Worm (Caenorhabditis elegans): ENCODE measurements around the gene calu-1.

Gene calu-1

ce11 chrX:4972039-4972581, 1.4 kb upstream of the calu-1 start:
- TF ChIP-seq unc-55 (GFP tag; optimal IDR thresholded peaks at IDR 0.05) (no peak), mab-5 (tag; optimal IDR thresholded peaks at IDR 0.05) (no peak), dmd-4 (tag; optimal IDR thresholded peaks at IDR 0.05) (no peak), ZK546.5 (tag; optimal IDR thresholded peaks at IDR 0.05) (no peak), ama-1 (optimal IDR thresholded peaks at IDR 0.05) (no peak), C34F6.9 (tag; optimal IDR thresholded peaks at IDR 0.05) (no peak), ceh-16 (tag; optimal IDR thresholded peaks at IDR 0.05) (no peak), unc-62 (GFP tag; optimal IDR thresholded peaks at IDR 0.05) (no peak), nhr-77 (tag; optimal IDR thresholded peaks at IDR 0.05) (no peak), Y55F3AM.14 (GFP tag; optimal IDR thresholded peaks at IDR 0.05) (no peak), nhr-23 (tag; optimal IDR thresholded peaks at IDR 0.05) (no peak), nhr-25 (tag; optimal IDR thresholded peaks at IDR 0.05) (no peak), mbf-1 (tag; optimal IDR thresholded peaks at IDR 0.05) (no peak), crh-2 (tag; optimal IDR thresholded peaks at IDR 0.05) (no peak), F13H6.1 (tag; optimal IDR thresholded peaks at IDR 0.05) (peak; percentile 33), nhr-21 (tag; optimal IDR thresholded peaks at IDR 0.05) (peak; percentile 9), lsy-2 (tag; optimal IDR thresholded peaks at IDR 0.05) (no peak), fos-1 (tag; optimal IDR thresholded peaks at IDR 0.05) (no peak), sem-4 (tag; optimal IDR thresholded peaks at IDR 0.05) (no peak), egl-27 (tag; optimal IDR thresholded peaks at IDR 0.05) (no peak), elt-3 (tag; optimal IDR thresholded peaks at IDR 0.05) (no peak), blmp-1 (tag; optimal IDR thresholded peaks at IDR 0.05; ENCODE audit: insufficient read depth) (peak; percentile 15), R02D3.7 (tag; optimal IDR thresholded peaks at IDR 0.05) (no peak), nhr-6 (tag; optimal IDR thresholded peaks at IDR 0.05) (no peak), sma-3 (GFP tag; optimal IDR thresholded peaks at IDR 0.05) (peak; percentile 28), elt-1 (tag; optimal IDR thresholded peaks at IDR 0.05) (no peak), sma-9 (GFP tag; optimal IDR thresholded peaks at IDR 0.05) (peak; percentile 40), sma-9 (tag; optimal IDR thresholded peaks at IDR 0.05) (no peak)

ce11 chrX:4971427-4971826, 714 bp upstream of the calu-1 start:
- TF ChIP-seq nhr-25 (tag; optimal IDR thresholded peaks at IDR 0.05), result peak; percentile 51
- TF ChIP-seq unc-62 (GFP tag; optimal IDR thresholded peaks at IDR 0.05), result no peak
- TF ChIP-seq nhr-237 (tag; optimal IDR thresholded peaks at IDR 0.05), result no peak
- TF ChIP-seq unc-55 (GFP tag; optimal IDR thresholded peaks at IDR 0.05), result no peak
- TF ChIP-seq lin-39 (tag; optimal IDR thresholded peaks at IDR 0.05), result no peak
- TF ChIP-seq mbf-1 (tag; optimal IDR thresholded peaks at IDR 0.05), result no peak
- no peak for TF ChIP-seq nhr-10 (tag; optimal IDR thresholded peaks at IDR 0.05)
- TF ChIP-seq sma-9 (GFP tag; optimal IDR thresholded peaks at IDR 0.05), result peak; percentile 41
- TF ChIP-seq sma-9 (tag; optimal IDR thresholded peaks at IDR 0.05), result no peak
- TF ChIP-seq alr-1 (tag; optimal IDR thresholded peaks at IDR 0.05), result no peak
- no peak for TF ChIP-seq ama-1 (optimal IDR thresholded peaks at IDR 0.05)
- TF ChIP-seq skn-1 (tag; optimal IDR thresholded peaks at IDR 0.05), result no peak
- TF ChIP-seq ztf-11 (tag; optimal IDR thresholded peaks at IDR 0.05), result no peak
- peak; percentile 27 for TF ChIP-seq C34F6.9 (tag; optimal IDR thresholded peaks at IDR 0.05)
- TF ChIP-seq nhr-6 (tag; optimal IDR thresholded peaks at IDR 0.05), result no peak
- no peak for TF ChIP-seq lin-11 (tag; optimal IDR thresholded peaks at IDR 0.05)
- TF ChIP-seq crh-2 (tag; optimal IDR thresholded peaks at IDR 0.05), result peak; percentile 74
- TF ChIP-seq mab-5 (tag; optimal IDR thresholded peaks at IDR 0.05), result no peak
- TF ChIP-seq elt-3 (tag; optimal IDR thresholded peaks at IDR 0.05), result no peak
- TF ChIP-seq nhr-21 (tag; optimal IDR thresholded peaks at IDR 0.05), result no peak
- no peak for TF ChIP-seq ZK546.5 (tag; optimal IDR thresholded peaks at IDR 0.05)
- TF ChIP-seq F13H6.1 (tag; optimal IDR thresholded peaks at IDR 0.05), result peak; percentile 79
- no peak for TF ChIP-seq nhr-23 (tag; optimal IDR thresholded peaks at IDR 0.05)
- peak; percentile 48 for TF ChIP-seq nhr-11 (tag; optimal IDR thresholded peaks at IDR 0.05)
- peak; percentile 54 for TF ChIP-seq peb-1 (tag; optimal IDR thresholded peaks at IDR 0.05)
- TF ChIP-seq ztf-1 (GFP tag; conservative IDR thresholded peaks at IDR 0.05), result no peak
- TF ChIP-seq R02D3.7 (tag; optimal IDR thresholded peaks at IDR 0.05), result no peak
- no peak for TF ChIP-seq zag-1 (tag; optimal IDR thresholded peaks at IDR 0.05)
- TF ChIP-seq egl-27 (tag; optimal IDR thresholded peaks at IDR 0.05), result no peak
- peak in 1 of 2 experiments; percentile 74 for TF ChIP-seq mdl-1 (tag; optimal IDR thresholded peaks at IDR 0.05)
- peak; percentile 34 for TF ChIP-seq ceh-16 (tag; optimal IDR thresholded peaks at IDR 0.05)
- peak; percentile 40 for TF ChIP-seq sem-4 (tag; optimal IDR thresholded peaks at IDR 0.05)
- TF ChIP-seq unc-39 (tag; optimal IDR thresholded peaks at IDR 0.05), result no peak
- TF ChIP-seq nhr-129 (tag; optimal IDR thresholded peaks at IDR 0.05), result peak; percentile 84
- TF ChIP-seq gmeb-1 (tag; optimal IDR thresholded peaks at IDR 0.05), result no peak
- TF ChIP-seq fos-1 (tag; optimal IDR thresholded peaks at IDR 0.05), result peak; percentile 36
- TF ChIP-seq ztf-4 (tag; optimal IDR thresholded peaks at IDR 0.05), result no peak
- TF ChIP-seq lin-13 (GFP tag; optimal IDR thresholded peaks at IDR 0.05), result no peak
- peak; percentile 41 for TF ChIP-seq blmp-1 (tag; optimal IDR thresholded peaks at IDR 0.05; ENCODE audit: insufficient read depth)
- TF ChIP-seq nhr-77 (tag; optimal IDR thresholded peaks at IDR 0.05), result no peak
- peak; percentile 2 for TF ChIP-seq sma-3 (GFP tag; optimal IDR thresholded peaks at IDR 0.05)
- peak; percentile 2 to 40 for TF ChIP-seq lsy-2 (tag; optimal IDR thresholded peaks at IDR 0.05)
- TF ChIP-seq Y55F3AM.14 (GFP tag; optimal IDR thresholded peaks at IDR 0.05), result no peak
- no peak for TF ChIP-seq nhr-12 (tag; optimal IDR thresholded peaks at IDR 0.05)
- no peak for TF ChIP-seq snpc-4 (tag; optimal IDR thresholded peaks at IDR 0.05)
- no peak for TF ChIP-seq elt-1 (tag; optimal IDR thresholded peaks at IDR 0.05)
- TF ChIP-seq aly-2 (tag; optimal IDR thresholded peaks at IDR 0.05), result no peak
- TF ChIP-seq ceh-82 (tag; optimal IDR thresholded peaks at IDR 0.05), result no peak
- TF ChIP-seq dmd-4 (tag; optimal IDR thresholded peaks at IDR 0.05), result no peak

Data from whole organism, L2 larva.